Fruit fly (Drosophila melanogaster) whole organism, pupa: ENCODE results near the gene sinah.
A peak's percentile ranks its signal among the peaks of the same experiment; 100 is the strongest.

Experiments used
- CG13204 ChIP-seq: fragments of 200-800 bp; sonication (Bioruptor generic); optimal IDR thresholded peaks from 2 replicates; lab custom pipeline; 2018; ENCODE audit warnings: missing biosample characterization, mild to moderate bottlenecking, missing genetic modification characterization, moderate library complexity
- CG14655 ChIP-seq: fragments of 200-800 bp; sonication (Bioruptor generic); optimal IDR thresholded peaks from 3 replicates; lab custom pipeline; 2017; ENCODE audit warnings: mild to moderate bottlenecking, missing biosample characterization, missing genetic modification reagents, missing genetic modification characterization
- CG4496 ChIP-seq: fragments of 200-800 bp; sonication (Bioruptor generic); IDR thresholded peaks from 3 replicates; pipeline ENCODE4 v1.3.6; 2022; ENCODE audit warnings: missing biosample characterization, missing genetic modification characterization
- CG8159 ChIP-seq: fragments of 200-800 bp; sonication (Bioruptor generic); optimal IDR thresholded peaks from 3 replicates; lab custom pipeline; 2018; ENCODE audit warnings: missing biosample characterization, mild to moderate bottlenecking, missing genetic modification characterization, moderate library complexity
- CG9948 ChIP-seq: fragments of 200-800 bp; sonication (Bioruptor generic); optimal IDR thresholded peaks from 2 replicates; lab custom pipeline; 2018; ENCODE audit warnings: missing biosample characterization, mild to moderate bottlenecking, missing genetic modification characterization, moderate library complexity
- D1 ChIP-seq: fragments of 200-800 bp; sonication (Bioruptor generic); optimal IDR thresholded peaks from 2 replicates; lab custom pipeline; 2018; ENCODE audit warnings: missing biosample characterization, mild to moderate bottlenecking, missing genetic modification characterization, moderate library complexity
- Pif1A ChIP-seq: fragments of 200-800 bp; sonication (Bioruptor generic); optimal IDR thresholded peaks from 3 replicates; lab custom pipeline; 2016; ENCODE audit warnings: missing biosample characterization, missing genetic modification characterization
- gl ChIP-seq: fragments of 200-800 bp; sonication (Bioruptor generic); optimal IDR thresholded peaks from 2 replicates; lab custom pipeline; 2018; ENCODE audit warnings: missing biosample characterization, mild to moderate bottlenecking, missing genetic modification characterization

dm6 chr3L:16876785-16877468, 18.0 kb downstream of the sinah start, which contains the start of gene CG32170:
- TF ChIP-seq CG8159 (no peak), CG13204 (GFP tag; lab: Kevin White, UChicago) (peak; percentile 29), CG14655 (GFP tag; lab: Kevin White, UChicago) (no peak), gl (tag; lab: Kevin White, UChicago) (no peak), CG4496 (GFP tag; lab: Robert Waterston, UW) (peak; percentile 53; the same call in 1 of the 3 replicates), Pif1A (GFP tag; lab: Kevin White, UChicago) (no peak), D1 (tag; lab: Kevin White, UChicago) (no peak), CG9948 (tag; lab: Kevin White, UChicago) (no peak)
